Fruit fly (Drosophila melanogaster) S2 (cell line): ENCODE measurements around the gene Fbxl7.

ENCODE experiments used
- CG8478 ChIP-seq: fragments of >200 bp; optimal IDR thresholded peaks from 2 replicates; lab custom pipeline; 2018
- CTCF ChIP-seq, 2 experiments: fragments of >200 bp; optimal IDR thresholded peaks; 2 replicates each; lab custom pipeline; 2018

dm6 chr3R:15922622-15923574 is 2.2 kb downstream of the Fbxl7 start:
- TF ChIP-seq CG8478 (no peak), CTCF (optimal IDR thresholded peaks at IDR 0.05; lab: Kevin White, UChicago) (no peak)
